Worm (Caenorhabditis elegans): ENCODE measurements around the gene D1079.1.

Gene D1079.1

ce11 chrX:4453820-4454219 lies 50.9 kb downstream of the D1079.1 start, which contains the start of gene F02E8.4:
TSS of gene F02E8.4 (plus strand) at chrX:4454120.
- no peak for TF ChIP-seq ama-1 (optimal IDR thresholded peaks at IDR 0.05)
- no peak for TF ChIP-seq fkh-6 (tag; optimal IDR thresholded peaks at IDR 0.05)
- TF ChIP-seq fkh-10 (GFP tag; optimal IDR thresholded peaks at IDR 0.05): no peak
- TF ChIP-seq K09A11.1 (tag; optimal IDR thresholded peaks at IDR 0.05; ENCODE audit: insufficient read depth): no peak
- no peak for TF ChIP-seq nhr-11 (tag; optimal IDR thresholded peaks at IDR 0.05)
- no peak for TF ChIP-seq pat-9 (tag; optimal IDR thresholded peaks at IDR 0.05)
- no peak for TF ChIP-seq che-1 (tag; optimal IDR thresholded peaks at IDR 0.05)
- no peak for TF ChIP-seq ceh-48 (tag; optimal IDR thresholded peaks at IDR 0.05)
- no peak for TF ChIP-seq eyg-1 (tag; optimal IDR thresholded peaks at IDR 0.05)
- TF ChIP-seq ref-2 (tag; optimal IDR thresholded peaks at IDR 0.05): no peak
- TF ChIP-seq dmd-4 (tag; optimal IDR thresholded peaks at IDR 0.05; ENCODE audit: borderline replicate concordance): no peak
- no peak for TF ChIP-seq unc-55 (GFP tag; optimal IDR thresholded peaks at IDR 0.05)
- TF ChIP-seq nfya-1 (tag; optimal IDR thresholded peaks at IDR 0.05): no peak
- no peak for TF ChIP-seq sox-2 (GFP tag; IDR thresholded peaks at IDR 0.05)
- no peak for TF ChIP-seq fax-1 (tag; optimal IDR thresholded peaks at IDR 0.05)
- TF ChIP-seq hlh-13 (GFP tag; optimal IDR thresholded peaks at IDR 0.05): no peak
- TF ChIP-seq hlh-15 (tag; optimal IDR thresholded peaks at IDR 0.05): no peak
- TF ChIP-seq tbx-7 (tag; optimal IDR thresholded peaks at IDR 0.05): no peak

- TF ChIP-seq lin-11 (tag; optimal IDR thresholded peaks at IDR 0.05) (no peak), ceh-31 (tag; optimal IDR thresholded peaks at IDR 0.05) (peak; percentile 73), ceh-45 (GFP tag; IDR thresholded peaks at IDR 0.05) (no peak), ttx-3 (tag; optimal IDR thresholded peaks at IDR 0.05) (no peak), ceh-19 (GFP tag; optimal IDR thresholded peaks at IDR 0.05) (no peak), syd-9 (tag; optimal IDR thresholded peaks at IDR 0.05) (no peak), ztf-16 (tag; optimal IDR thresholded peaks at IDR 0.05) (no peak), dmd-4 (tag; optimal IDR thresholded peaks at IDR 0.05; ENCODE audit: borderline replicate concordance) (no peak), lim-6 (tag; optimal IDR thresholded peaks at IDR 0.05) (no peak), pat-9 (tag; optimal IDR thresholded peaks at IDR 0.05) (no peak), eyg-1 (tag; optimal IDR thresholded peaks at IDR 0.05) (no peak), Y22D7AL.16 (tag; optimal IDR thresholded peaks at IDR 0.05) (no peak), tbx-7 (tag; optimal IDR thresholded peaks at IDR 0.05) (no peak), odd-2 (tag; optimal IDR thresholded peaks at IDR 0.05) (no peak), ceh-2 (tag; optimal IDR thresholded peaks at IDR 0.05) (peak; percentile 32), sox-2 (GFP tag; IDR thresholded peaks at IDR 0.05) (no peak), ceh-48 (tag; optimal IDR thresholded peaks at IDR 0.05) (peak; percentile 100), ceh-9 (tag; optimal IDR thresholded peaks at IDR 0.05) (no peak), ceh-14 (tag; optimal IDR thresholded peaks at IDR 0.05) (peak; percentile 1), hlh-15 (tag; optimal IDR thresholded peaks at IDR 0.05) (no peak), unc-3 (GFP tag; conservative IDR thresholded peaks at IDR 0.05) (no peak), unc-3 (tag; optimal IDR thresholded peaks at IDR 0.05) (no peak), F13H6.1 (tag; optimal IDR thresholded peaks at IDR 0.05) (no peak), ceh-18 (tag; optimal IDR thresholded peaks at IDR 0.05) (peak; percentile 4), unc-86 (tag; optimal IDR thresholded peaks at IDR 0.05) (no peak), ama-1 (optimal IDR thresholded peaks at IDR 0.05) (no peak), npax-4 (tag; optimal IDR thresholded peaks at IDR 0.05) (no peak), ceh-30 (tag; optimal IDR thresholded peaks at IDR 0.05) (no peak), pqm-1 (tag; optimal IDR thresholded peaks at IDR 0.05) (no peak), K02D7.2 (tag; optimal IDR thresholded peaks at IDR 0.05) (no peak), ahr-1 (tag; optimal IDR thresholded peaks at IDR 0.05) (no peak), zip-5 (tag; optimal IDR thresholded peaks at IDR 0.05) (no peak), ceh-6 (GFP tag; optimal IDR thresholded peaks at IDR 0.05) (no peak), fax-1 (tag; optimal IDR thresholded peaks at IDR 0.05) (no peak), rnt-1 (tag; optimal IDR thresholded peaks at IDR 0.05) (peak; percentile 33), elt-2 (tag; optimal IDR thresholded peaks at IDR 0.05) (peak; percentile 55), ets-4 (tag; optimal IDR thresholded peaks at IDR 0.05) (no peak), ceh-34 (tag; optimal IDR thresholded peaks at IDR 0.05) (peak; percentile 18), nfya-1 (tag; optimal IDR thresholded peaks at IDR 0.05) (peak; percentile 61), unc-42 (tag; optimal IDR thresholded peaks at IDR 0.05) (peak; percentile 35), unc-55 (GFP tag; optimal IDR thresholded peaks at IDR 0.05) (peak; percentile 41), fkh-6 (tag; optimal IDR thresholded peaks at IDR 0.05) (no peak), ref-2 (tag; optimal IDR thresholded peaks at IDR 0.05) (no peak), T23F11.4 (GFP tag; optimal IDR thresholded peaks at IDR 0.05) (no peak), elt-4 (tag; optimal IDR thresholded peaks at IDR 0.05) (no peak)
Observed at ce11 chrX:4457853-4458322, 54.9 kb downstream of the D1079.1 start, which contains the start of gene aps-2. TSS of gene aps-2 (plus strand) at chrX:4458272.

Data from whole organism, late embryonic.